Worm (Caenorhabditis elegans) whole organism, L4 larva: ENCODE data around the gene clec-227.

Experiments
- F44E2.7 ChIP-seq: fragments of 200-800 bp; sonication (Bioruptor generic); IDR thresholded peaks from 2 replicates; pipeline ENCODE4 v2.1.2; 2022; ENCODE audit warnings: missing genetic modification characterization, missing compliant biosample characterization
- ama-1 ChIP-seq: fragments of 150-350 bp; optimal IDR thresholded peaks from 2 replicates; lab custom pipeline; 2014; ENCODE audit warnings: inconsistent platforms, mixed read lengths
- ceh-28 ChIP-seq: fragments of 150-350 bp; optimal IDR thresholded peaks from 2 replicates; lab custom pipeline; 2014; ENCODE audit warnings: missing biosample characterization, missing genetic modification reagents, missing genetic modification characterization
- ceh-82 ChIP-seq: sonication (generic microtip); optimal IDR thresholded peaks from 2 replicates; lab custom pipeline; 2017; ENCODE audit warnings: missing biosample characterization, missing genetic modification characterization
- jun-1 ChIP-seq: fragments of 150-350 bp; optimal IDR thresholded peaks from 2 replicates; lab custom pipeline; 2014; ENCODE audit warnings: missing biosample characterization, missing genetic modification reagents, missing genetic modification characterization
- madf-5 ChIP-seq, 2 experiments: fragments of 200-800 bp; sonication (Bioruptor generic); IDR thresholded peaks; 2 replicates each; pipeline ENCODE4 v1.3.6; 2022; ENCODE audit warnings: missing compliant biosample characterization in 2 of 2, missing genetic modification characterization in 2 of 2
- unc-62 ChIP-seq, 3 experiments: fragments of 150-350 bp in 1 of 3; sonication (generic microtip); optimal IDR thresholded peaks in 2 of 3; peaks in 1 of 3; 1 replicate in 1 of 3; 2 replicates in 2 of 3; lab custom pipeline; 2014 to 2017; ENCODE audit warnings: missing biosample characterization in 3 of 3, missing genetic modification characterization in 3 of 3, missing genetic modification reagents in 3 of 3, missing genotype in 1 of 3

ce11 chrV:14424958-14425492, 47.3 kb upstream of the clec-227 start, which contains the start of gene rrsr-1:
- TF ChIP-seq ama-1 (no peak), unc-62 (GFP tag; optimal IDR thresholded peaks at IDR 0.05 in 1 of 2; lab: Kevin White, UChicago) (no peak), unc-62 (tag; optimal IDR thresholded peaks at IDR 0.05; lab: Kevin White, UChicago) (no peak), F44E2.7 (GFP tag; lab: Robert Waterston, UW) (no peak), madf-5 (GFP tag; IDR thresholded peaks at IDR 0.05; lab: Robert Waterston, UW) (no peak), ceh-28 (tag; lab: Kevin White, UChicago) (no peak), jun-1 (tag; lab: Kevin White, UChicago) (no peak), ceh-82 (tag; lab: Kevin White, UChicago) (no peak)
